Worm (Caenorhabditis elegans): Measurements from ENCODE around the gene C47D12.2.

- TF ChIP-seq tbx-11 (GFP tag; IDR thresholded peaks at IDR 0.05) (no peak), sea-1 (GFP tag; conservative IDR thresholded peaks at IDR 0.05) (no peak), pes-1 (GFP tag; IDR thresholded peaks at IDR 0.05) (peak; percentile 32; the same call in 1 of the 2 replicates), B0310.2 (tag; optimal IDR thresholded peaks at IDR 0.05) (no peak), hmg-4 (GFP tag; optimal IDR thresholded peaks at IDR 0.05) (no peak), ceh-36 (tag; optimal IDR thresholded peaks at IDR 0.05) (no peak), hmbx-1 (tag; optimal IDR thresholded peaks at IDR 0.05) (no peak), F13C5.2 (tag; optimal IDR thresholded peaks at IDR 0.05) (peak; percentile 65), scrt-1 (GFP tag; IDR thresholded peaks at IDR 0.05) (no peak), tbx-37 (GFP tag; conservative IDR thresholded peaks at IDR 0.05) (no peak), flt-1 (GFP tag; IDR thresholded peaks at IDR 0.05) (no peak), ama-1 (optimal IDR thresholded peaks at IDR 0.05) (no peak), ets-7 (tag; optimal IDR thresholded peaks at IDR 0.05) (no peak), tra-4 (tag; optimal IDR thresholded peaks at IDR 0.05) (no peak)
These were observed 18.3 kb downstream of the C47D12.2 start for ce11 chrII:11694432-11694831.
